Worm (Caenorhabditis elegans) whole organism, L4/young adult: Measurements from ENCODE around the gene ugt-34.

Source experiments
- W03F9.2 ChIP-seq: fragments of 150-350 bp; optimal IDR thresholded peaks from 2 replicates; lab custom pipeline; 2014; ENCODE audit warnings: missing biosample characterization, missing genetic modification characterization
- dao-5 ChIP-seq: sonication (generic microtip); optimal IDR thresholded peaks from 2 replicates; lab custom pipeline; 2016; ENCODE audit warnings: missing genotype, missing genetic modification characterization, moderate library complexity, missing compliant biosample characterization
- him-1 ChIP-seq: sonication (generic microtip); optimal IDR thresholded peaks from 2 replicates; lab custom pipeline; 2016; ENCODE audit warnings: missing genotype, missing genetic modification reagents, missing genetic modification characterization, missing compliant biosample characterization

- TF ChIP-seq him-1 (no peak), W03F9.2 (no peak), dao-5 (no peak)
Observed at ce11 chrV:10695181-10695580, 38.4 kb upstream of the ugt-34 start, which contains the start of gene C05A2.4.
